Fruit fly (Drosophila melanogaster) whole organism, embryonic: ENCODE results near the gene CG14818.

Source experiments
- Asciz ChIP-seq: fragments of 200-800 bp; sonication (Bioruptor generic); optimal IDR thresholded peaks from 2 replicates; lab custom pipeline; 2017; ENCODE audit warnings: missing biosample characterization, mild to moderate bottlenecking, missing genetic modification characterization, missing genetic modification reagents
- Awh ChIP-seq: fragments of 200-800 bp; sonication (Bioruptor generic); IDR thresholded peaks from 2 replicates; pipeline ENCODE4, ENCODE4 v1.3.6; 2022; ENCODE audit warnings: missing biosample characterization, missing genetic modification characterization
- B-H2 ChIP-seq: fragments of 200-800 bp; sonication (Bioruptor generic); optimal IDR thresholded peaks from 2 replicates; lab custom pipeline; 2018; ENCODE audit warnings: missing biosample characterization, mild to moderate bottlenecking, missing genetic modification characterization
- Blimp-1 ChIP-seq: fragments of 200-800 bp; sonication (Bioruptor generic); optimal IDR thresholded peaks from 3 replicates; lab custom pipeline; 2018; ENCODE audit warnings: missing biosample characterization, missing genetic modification characterization, mild to moderate bottlenecking, moderate library complexity, missing genetic modification reagents
- CG10209 ChIP-seq: fragments of 200-800 bp; sonication (Bioruptor generic); optimal IDR thresholded peaks from 3 replicates; lab custom pipeline; 2017; ENCODE audit warnings: missing biosample characterization, mild to moderate bottlenecking, missing genetic modification characterization, missing genetic modification reagents
- CG10366 ChIP-seq: fragments of 200-800 bp; sonication (Bioruptor generic); IDR thresholded peaks from 2 replicates; pipeline ENCODE4 v1.3.6; 2022; ENCODE audit warnings: missing biosample characterization, missing genetic modification characterization
- CG10462 ChIP-seq: fragments of 200-800 bp; sonication (Bioruptor generic); optimal IDR thresholded peaks from 2 replicates; lab custom pipeline; 2016; ENCODE audit warnings: missing biosample characterization, missing genetic modification characterization
- CG11398 ChIP-seq: fragments of 200-800 bp; sonication (Bioruptor generic); optimal IDR thresholded peaks from 2 replicates; lab custom pipeline; 2016; ENCODE audit warnings: missing biosample characterization, missing genetic modification characterization
- CG11696 ChIP-seq: fragments of 200-800 bp; sonication (Bioruptor generic); IDR thresholded peaks from 2 replicates; pipeline ENCODE4 v1.3.6; 2022; ENCODE audit warnings: missing biosample characterization, missing genetic modification characterization
- CG1602 ChIP-seq: fragments of 200-800 bp; sonication (Bioruptor generic); optimal IDR thresholded peaks from 3 replicates; lab custom pipeline; 2016; ENCODE audit warnings: missing biosample characterization, missing genetic modification characterization
- CG1603 ChIP-seq: fragments of 200-800 bp; sonication (Bioruptor generic); optimal IDR thresholded peaks from 2 replicates; lab custom pipeline; 2019; ENCODE audit warnings: missing biosample characterization, mild to moderate bottlenecking, missing genetic modification characterization, moderate library complexity
- CG17912 ChIP-seq: fragments of 200-800 bp; sonication (Bioruptor generic); optimal IDR thresholded peaks from 2 replicates; lab custom pipeline; 2018; ENCODE audit warnings: missing biosample characterization, mild to moderate bottlenecking, missing genetic modification characterization
- CG18476 ChIP-seq: fragments of 200-800 bp; sonication (Bioruptor generic); optimal IDR thresholded peaks from 2 replicates; lab custom pipeline; 2016; ENCODE audit warnings: missing biosample characterization, mild to moderate bottlenecking, missing genetic modification characterization
- CG18599 ChIP-seq: fragments of 200-800 bp; sonication (Bioruptor generic); optimal IDR thresholded peaks from 3 replicates; lab custom pipeline; 2017; ENCODE audit warnings: missing biosample characterization, missing genetic modification characterization, mild to moderate bottlenecking, moderate library complexity, missing genetic modification reagents
- CG30431 ChIP-seq: fragments of 200-800 bp; sonication (Bioruptor generic); optimal IDR thresholded peaks from 2 replicates; lab custom pipeline; 2017; ENCODE audit warnings: missing biosample characterization, missing genetic modification characterization
- CG32767 ChIP-seq: fragments of 200-800 bp; sonication (Bioruptor generic); IDR thresholded peaks from 2 replicates; pipeline ENCODE4 v1.3.6; 2022; ENCODE audit warnings: missing biosample characterization, missing genetic modification characterization
- CG34224 ChIP-seq: fragments of 200-800 bp; sonication (Bioruptor generic); IDR thresholded peaks from 3 replicates; pipeline ENCODE4 v1.3.6; 2022; ENCODE audit warnings: missing biosample characterization, missing genetic modification characterization; ENCODE audit not compliant: partially characterized antibody
- CG6254 ChIP-seq: fragments of 200-800 bp; sonication (Bioruptor generic); optimal IDR thresholded peaks from 3 replicates; lab custom pipeline; 2017; ENCODE audit warnings: mild to moderate bottlenecking, missing biosample characterization, missing genetic modification reagents, missing genetic modification characterization
- CG8388 ChIP-seq: fragments of 200-800 bp; sonication (Bioruptor generic); optimal IDR thresholded peaks from 2 replicates; lab custom pipeline; 2019; ENCODE audit warnings: missing biosample characterization, mild to moderate bottlenecking, missing genetic modification characterization, moderate library complexity
- CG9797 ChIP-seq: fragments of 200-800 bp; sonication (Bioruptor generic); optimal IDR thresholded peaks from 3 replicates; lab custom pipeline; 2018; ENCODE audit warnings: missing biosample characterization, mild to moderate bottlenecking, missing genetic modification characterization
- D19A ChIP-seq: fragments of 200-800 bp; optimal IDR thresholded peaks from 3 replicates; lab custom pipeline; 2019; ENCODE audit warnings: missing biosample characterization, mild to moderate bottlenecking, missing genetic modification characterization, moderate library complexity
- Dp ChIP-seq: fragments of 200-800 bp; sonication (Bioruptor generic); optimal IDR thresholded peaks from 2 replicates; lab custom pipeline; 2018; ENCODE audit warnings: missing biosample characterization, mild to moderate bottlenecking, missing genetic modification characterization, moderate library complexity
- Ets65A ChIP-seq: fragments of 200-800 bp; sonication (Bioruptor generic); peaks from one replicate; lab custom pipeline; 2016; ENCODE audit warnings: missing biosample characterization, missing genetic modification characterization
- Fer1 ChIP-seq: fragments of 200-800 bp; sonication (Bioruptor generic); optimal IDR thresholded peaks from 2 replicates; lab custom pipeline; 2017; ENCODE audit warnings: missing biosample characterization, mild to moderate bottlenecking, missing genetic modification characterization
- HLHmδ ChIP-seq: fragments of 200-800 bp; sonication (Bioruptor generic); optimal IDR thresholded peaks from 2 replicates; lab custom pipeline; 2018; ENCODE audit warnings: missing biosample characterization, mild to moderate bottlenecking, missing genetic modification characterization, moderate library complexity
- Poxn ChIP-seq: fragments of 200-800 bp; sonication (Bioruptor generic); IDR thresholded peaks from 2 replicates; pipeline ENCODE4 v1.3.6; 2022; ENCODE audit warnings: missing biosample characterization, missing genetic modification characterization
- Spps ChIP-seq: fragments of 200-800 bp; sonication (Bioruptor generic); optimal IDR thresholded peaks from 2 replicates; lab custom pipeline; 2018; ENCODE audit warnings: missing biosample characterization, mild to moderate bottlenecking, missing genetic modification characterization
- TFAM ChIP-seq: fragments of 200-800 bp; sonication (Bioruptor generic); optimal IDR thresholded peaks from 2 replicates; lab custom pipeline; 2017; ENCODE audit warnings: missing biosample characterization, missing genetic modification characterization, inconsistent platforms
- Xrp1 ChIP-seq: fragments of 200-800 bp; sonication (Bioruptor generic); IDR thresholded peaks from 2 replicates; pipeline ENCODE4 v1.3.6; 2022; ENCODE audit warnings: missing biosample characterization, missing genetic modification characterization
- al ChIP-seq: fragments of 200-800 bp; sonication (Bioruptor generic); IDR thresholded peaks from 2 replicates; pipeline ENCODE4 v1.3.6; 2022; ENCODE audit warnings: missing biosample characterization, missing genetic modification characterization
- aop ChIP-seq: fragments of 200-800 bp; sonication (Bioruptor generic); IDR thresholded peaks from 2 replicates; pipeline ENCODE4 v1.3.6; 2022; ENCODE audit warnings: missing biosample characterization, missing genetic modification characterization
- dimm ChIP-seq: fragments of 200-800 bp; sonication (Bioruptor generic); IDR thresholded peaks from 2 replicates; pipeline ENCODE4 v1.3.6; 2022; ENCODE audit warnings: missing biosample characterization, missing genetic modification characterization
- ftz-f1 ChIP-seq: fragments of 200-800 bp; sonication (Bioruptor generic); optimal IDR thresholded peaks from 2 replicates; lab custom pipeline; 2016; ENCODE audit warnings: missing biosample characterization, missing genetic modification characterization
- grau ChIP-seq: fragments of 200-800 bp; optimal IDR thresholded peaks from 3 replicates; lab custom pipeline; 2019; ENCODE audit warnings: missing biosample characterization, mild to moderate bottlenecking, missing genetic modification characterization, moderate library complexity
- gsb-n ChIP-seq: fragments of 200-800 bp; sonication (Bioruptor generic); optimal IDR thresholded peaks from 3 replicates; lab custom pipeline; 2018; ENCODE audit warnings: missing biosample characterization, mild to moderate bottlenecking, missing genetic modification characterization
- jigr1 ChIP-seq: fragments of 200-800 bp; sonication (Bioruptor generic); IDR thresholded peaks from 3 replicates; pipeline ENCODE4 v1.3.6; 2022; ENCODE audit warnings: missing biosample characterization, missing genetic modification characterization
- kah ChIP-seq: fragments of 200-800 bp; sonication (Bioruptor generic); optimal IDR thresholded peaks from 2 replicates; lab custom pipeline; 2018; ENCODE audit warnings: missing biosample characterization, mild to moderate bottlenecking, missing genetic modification characterization
- kni ChIP-seq: fragments of 200-800 bp; sonication (Bioruptor generic); optimal IDR thresholded peaks from 3 replicates; lab custom pipeline; 2017; ENCODE audit warnings: mild to moderate bottlenecking, missing biosample characterization, missing genetic modification reagents, missing genetic modification characterization
- nerfin-1 ChIP-seq: fragments of 200-800 bp; sonication (Bioruptor generic); optimal IDR thresholded peaks from 3 replicates; lab custom pipeline; 2019; ENCODE audit warnings: missing biosample characterization, mild to moderate bottlenecking, missing genetic modification characterization, moderate library complexity
- ranshi ChIP-seq: fragments of 200-800 bp; sonication (Bioruptor generic); IDR thresholded peaks from 2 replicates; pipeline ENCODE4 v1.3.6; 2022; ENCODE audit warnings: missing biosample characterization, missing genetic modification characterization
- ro ChIP-seq: fragments of 200-800 bp; sonication (Bioruptor generic); IDR thresholded peaks from 2 replicates; pipeline ENCODE4 v1.3.6; 2022; ENCODE audit warnings: missing biosample characterization, missing genetic modification characterization
- sob ChIP-seq: fragments of 200-800 bp; sonication (Bioruptor generic); IDR thresholded peaks from 2 replicates; pipeline ENCODE4 v1.3.6; 2022; ENCODE audit warnings: missing biosample characterization, missing genetic modification characterization
- sqz ChIP-seq: fragments of 200-800 bp; sonication (Bioruptor generic); optimal IDR thresholded peaks from 3 replicates; lab custom pipeline; 2018; ENCODE audit warnings: missing biosample characterization, mild to moderate bottlenecking, missing genetic modification characterization
- tin ChIP-seq: fragments of 200-800 bp; sonication (Bioruptor generic); optimal IDR thresholded peaks from 3 replicates; lab custom pipeline; 2016; ENCODE audit warnings: missing biosample characterization, missing genetic modification characterization
- zen2 ChIP-seq: fragments of 200-800 bp; sonication (Bioruptor generic); IDR thresholded peaks from 3 replicates; pipeline ENCODE4 v1.3.6; 2022; ENCODE audit warnings: missing biosample characterization, missing genetic modification characterization; ENCODE audit not compliant: partially characterized antibody

The CG14818 gene

dm6 chrX:1854070-1854469 lies 25.5 kb downstream of the CG14818 start (continued):
- no peak for TF ChIP-seq kni (GFP tag; lab: Kevin White, UChicago)
- TF ChIP-seq Xrp1 (GFP tag; lab: Robert Waterston, UW): no peak
- no peak for TF ChIP-seq jigr1
- TF ChIP-seq D19A (tag; lab: Kevin White, UChicago): no peak
- no peak for TF ChIP-seq Blimp-1 (GFP tag; lab: Kevin White, UChicago)
- TF ChIP-seq al (GFP tag; lab: Robert Waterston, UW): no peak
- no peak for TF ChIP-seq TFAM (GFP tag; lab: Kevin White, UChicago)
- TF ChIP-seq sob: peak; percentile 85
- TF ChIP-seq HLHmδ (GFP tag; lab: Kevin White, UChicago): no peak
- no peak for TF ChIP-seq gsb-n (tag; lab: Kevin White, UChicago)
- TF ChIP-seq kah (GFP tag; lab: Kevin White, UChicago): no peak
- TF ChIP-seq Asciz (GFP tag; lab: Kevin White, UChicago): peak; percentile 54
- TF ChIP-seq grau: peak; percentile 30
- peak; percentile 95 for TF ChIP-seq Fer1 (GFP tag; lab: Kevin White, UChicago)
- no peak for TF ChIP-seq CG30431
- TF ChIP-seq CG18476 (GFP tag; lab: Kevin White, UChicago): peak; percentile 38
- no peak for TF ChIP-seq sqz (GFP tag; lab: Kevin White, UChicago)
- peak; percentile 72 for TF ChIP-seq ranshi (GFP tag; lab: Robert Waterston, UW)
- TF ChIP-seq CG11398 (GFP tag; lab: Kevin White, UChicago): peak; percentile 67
- TF ChIP-seq Spps (tag; lab: Kevin White, UChicago): no peak
- peak; percentile 79 for TF ChIP-seq Awh (GFP tag; lab: Robert Waterston, UW)
- no peak for TF ChIP-seq tin (GFP tag; lab: Kevin White, UChicago)
- no peak for TF ChIP-seq zen2 (GFP tag; lab: Robert Waterston, UW)
- 0 out of 2 replicates have a peak, but pooled peaks have one; percentile 51 for TF ChIP-seq CG32767 (GFP tag; lab: Robert Waterston, UW)
- TF ChIP-seq CG11696 (GFP tag; lab: Robert Waterston, UW): 0 out of 2 replicates have a peak, but pooled peaks have one; percentile 49
- no peak for TF ChIP-seq nerfin-1
- peak; percentile 43; the same call in 1 of the 2 replicates for TF ChIP-seq dimm (GFP tag; lab: Robert Waterston, UW)
- no peak for TF ChIP-seq CG8388 (GFP tag; lab: Kevin White, UChicago)
- TF ChIP-seq CG9797 (GFP tag; lab: Kevin White, UChicago): no peak
- TF ChIP-seq CG10462 (GFP tag; lab: Kevin White, UChicago): no peak
- TF ChIP-seq ftz-f1 (GFP tag; lab: Kevin White, UChicago): no peak
- peak; percentile 13 for TF ChIP-seq CG1603 (tag; lab: Kevin White, UChicago)
- no peak for TF ChIP-seq Dp (GFP tag; lab: Kevin White, UChicago)
- TF ChIP-seq CG10366 (GFP tag; lab: Robert Waterston, UW): no peak
- TF ChIP-seq CG6254 (GFP tag; lab: Kevin White, UChicago): no peak
- TF ChIP-seq CG34224 (GFP tag; lab: Robert Waterston, UW): no peak
- peak; percentile 96 for TF ChIP-seq CG18599
- no peak for TF ChIP-seq CG1602 (GFP tag; lab: Kevin White, UChicago)
- TF ChIP-seq Ets65A: peak; percentile 82
- TF ChIP-seq Poxn: no peak
- TF ChIP-seq aop (GFP tag; lab: Robert Waterston, UW): no peak
- TF ChIP-seq CG17912 (GFP tag; lab: Kevin White, UChicago): no peak
- TF ChIP-seq CG10209 (GFP tag; lab: Kevin White, UChicago): peak; percentile 75
- TF ChIP-seq B-H2 (GFP tag; lab: Kevin White, UChicago): peak; percentile 72
- TF ChIP-seq ro (GFP tag; lab: Robert Waterston, UW): no peak
